Fruit fly (Drosophila melanogaster) whole organism, prepupa: Measurements from ENCODE around the gene CG5618.

Experiments used
- Blimp-1 ChIP-seq: fragments of 200-800 bp; sonication (Bioruptor generic); optimal IDR thresholded peaks from 3 replicates; lab custom pipeline; 2017; ENCODE audit warnings: missing biosample characterization, missing genetic modification characterization, mild to moderate bottlenecking, moderate library complexity, missing genetic modification reagents
- CG10631 ChIP-seq: fragments of 200-800 bp; sonication (Bioruptor generic); optimal IDR thresholded peaks from 2 replicates; lab custom pipeline; 2016; ENCODE audit warnings: missing biosample characterization, missing genetic modification characterization
- CG11762 ChIP-seq: fragments of 200-800 bp; sonication (Bioruptor generic); optimal IDR thresholded peaks from 3 replicates; lab custom pipeline; 2016; ENCODE audit warnings: missing biosample characterization, missing genetic modification characterization; ENCODE audit not compliant: insufficient read depth
- CG11902 ChIP-seq: fragments of 200-800 bp; sonication (Bioruptor generic); optimal IDR thresholded peaks from 3 replicates; lab custom pipeline; 2016; ENCODE audit warnings: missing biosample characterization, missing genetic modification characterization
- CG16779 ChIP-seq: fragments of 200-800 bp; sonication (Bioruptor generic); optimal IDR thresholded peaks from 3 replicates; lab custom pipeline; 2017; ENCODE audit warnings: missing biosample characterization, mild to moderate bottlenecking, missing genetic modification characterization
- CG3032 ChIP-seq: fragments of 200-800 bp; optimal IDR thresholded peaks from 2 replicates; lab custom pipeline; 2019; ENCODE audit warnings: missing biosample characterization, mild to moderate bottlenecking, missing genetic modification characterization, moderate library complexity
- CG31627 ChIP-seq: fragments of 200-800 bp; sonication (Bioruptor generic); optimal IDR thresholded peaks from 3 replicates; lab custom pipeline; 2016; ENCODE audit warnings: missing biosample characterization, missing genetic modification characterization
- CG34406 ChIP-seq: fragments of 200-800 bp; sonication (Bioruptor generic); optimal IDR thresholded peaks from 3 replicates; lab custom pipeline; 2016; ENCODE audit warnings: missing biosample characterization, missing genetic modification characterization
- CG4318 ChIP-seq: fragments of 200-800 bp; sonication (Bioruptor generic); optimal IDR thresholded peaks from 3 replicates; lab custom pipeline; 2017; ENCODE audit warnings: missing biosample characterization, mild to moderate bottlenecking, missing genetic modification characterization
- CG6163 ChIP-seq: fragments of 200-800 bp; sonication (Bioruptor generic); IDR thresholded peaks from 3 replicates; pipeline ENCODE4 v1.3.6; 2022; ENCODE audit warnings: missing biosample characterization, missing genetic modification characterization
- CG6276 ChIP-seq: fragments of 200-800 bp; sonication (Bioruptor generic); optimal IDR thresholded peaks from 2 replicates; lab custom pipeline; 2017; ENCODE audit warnings: missing biosample characterization, mild to moderate bottlenecking, missing genetic modification characterization
- CG6854 ChIP-seq: fragments of 200-800 bp; sonication (Bioruptor generic); optimal IDR thresholded peaks from 2 replicates; lab custom pipeline; 2017; ENCODE audit warnings: missing biosample characterization, mild to moderate bottlenecking, missing genetic modification characterization
- CG7368 ChIP-seq: fragments of 200-800 bp; sonication (Bioruptor generic); optimal IDR thresholded peaks from 3 replicates; lab custom pipeline; 2016; ENCODE audit warnings: missing biosample characterization, missing genetic modification characterization
- CG8119 ChIP-seq: fragments of 200-800 bp; sonication (Bioruptor generic); IDR thresholded peaks from 3 replicates; pipeline ENCODE4 v1.3.6; 2022; ENCODE audit warnings: missing biosample characterization, missing genetic modification characterization
- CG9139 ChIP-seq: fragments of 200-800 bp; sonication (Bioruptor generic); optimal IDR thresholded peaks from 3 replicates; lab custom pipeline; 2017; ENCODE audit warnings: missing biosample characterization, mild to moderate bottlenecking, missing genetic modification characterization
- Eip75B ChIP-seq: fragments of 200-800 bp; sonication (Bioruptor generic); optimal IDR thresholded peaks from 3 replicates; lab custom pipeline; 2016; ENCODE audit warnings: missing biosample characterization, missing genetic modification characterization
- Eip78C ChIP-seq: fragments of 200-800 bp; sonication (Bioruptor generic); peaks from one replicate; lab custom pipeline; 2016; ENCODE audit warnings: missing biosample characterization, missing genetic modification characterization
- Eip93F ChIP-seq: fragments of 200-800 bp; sonication (Bioruptor generic); optimal IDR thresholded peaks from 2 replicates; lab custom pipeline; 2016; ENCODE audit warnings: missing biosample characterization, mild to moderate bottlenecking, missing genetic modification characterization
- Ets21C ChIP-seq: fragments of 200-800 bp; sonication (Bioruptor generic); optimal IDR thresholded peaks from 3 replicates; lab custom pipeline; 2016; ENCODE audit warnings: missing biosample characterization, missing genetic modification characterization
- Ets96B ChIP-seq: fragments of 200-800 bp; optimal IDR thresholded peaks from 2 replicates; lab custom pipeline; 2019; ENCODE audit warnings: missing biosample characterization, mild to moderate bottlenecking, missing genetic modification characterization, moderate library complexity
- Gug ChIP-seq: fragments of 200-800 bp; sonication (Bioruptor generic); IDR thresholded peaks from 2 replicates; pipeline ENCODE4 v1.3.6; 2022; ENCODE audit warnings: missing biosample characterization, missing genetic modification characterization
- Hr38 ChIP-seq: sonication (Bioruptor generic); optimal IDR thresholded peaks from 2 replicates; lab custom pipeline; 2016; ENCODE audit warnings: missing biosample characterization, missing genetic modification characterization
- Hr4 ChIP-seq: fragments of 200-800 bp; sonication (Bioruptor generic); optimal IDR thresholded peaks from 3 replicates; lab custom pipeline; 2016; ENCODE audit warnings: missing biosample characterization, missing genetic modification characterization
- Lpt ChIP-seq: fragments of 200-800 bp; sonication (Bioruptor generic); optimal IDR thresholded peaks from 3 replicates; lab custom pipeline; 2016; ENCODE audit warnings: missing biosample characterization, missing genetic modification characterization
- Met ChIP-seq: fragments of 200-800 bp; sonication (Bioruptor generic); optimal IDR thresholded peaks from 3 replicates; lab custom pipeline; 2016; ENCODE audit warnings: missing biosample characterization, missing genetic modification characterization
- Smox ChIP-seq: fragments of 200-800 bp; sonication (Bioruptor generic); optimal IDR thresholded peaks from 3 replicates; lab custom pipeline; 2016; ENCODE audit warnings: missing biosample characterization, missing genetic modification characterization
- Sox102F ChIP-seq: fragments of 200-800 bp; sonication (Bioruptor generic); optimal IDR thresholded peaks from 2 replicates; lab custom pipeline; 2016; ENCODE audit warnings: missing biosample characterization, mild to moderate bottlenecking, missing genetic modification characterization
- Sox14 ChIP-seq: fragments of 200-800 bp; sonication (Bioruptor generic); optimal IDR thresholded peaks from 3 replicates; lab custom pipeline; 2016; ENCODE audit warnings: missing biosample characterization, missing genetic modification characterization
- Sox15 ChIP-seq: fragments of 200-800 bp; sonication (Bioruptor generic); optimal IDR thresholded peaks from 3 replicates; lab custom pipeline; 2016; ENCODE audit warnings: missing biosample characterization, missing genetic modification characterization
- acj6 ChIP-seq: fragments of 200-800 bp; sonication (Bioruptor generic); optimal IDR thresholded peaks from 3 replicates; lab custom pipeline; 2016; ENCODE audit warnings: missing biosample characterization, missing genetic modification characterization
- cyc ChIP-seq: fragments of 200-800 bp; sonication (Bioruptor generic); optimal IDR thresholded peaks from 3 replicates; lab custom pipeline; 2016; ENCODE audit warnings: missing biosample characterization, missing genetic modification characterization
- dac ChIP-seq: fragments of 200-800 bp; sonication (Bioruptor generic); optimal IDR thresholded peaks from 2 replicates; lab custom pipeline; 2017; ENCODE audit warnings: missing biosample characterization, mild to moderate bottlenecking, missing genetic modification characterization
- dsx ChIP-seq: fragments of 200-800 bp; optimal IDR thresholded peaks from 3 replicates; lab custom pipeline; 2019; ENCODE audit warnings: missing biosample characterization, mild to moderate bottlenecking, missing genetic modification characterization, moderate library complexity; ENCODE audit not compliant: poor library complexity, severe bottlenecking
- eg ChIP-seq: fragments of 200-800 bp; sonication (Bioruptor generic); IDR thresholded peaks from 3 replicates; pipeline ENCODE4 v1.3.6; 2022; ENCODE audit warnings: missing biosample characterization, missing genetic modification characterization
- esn ChIP-seq: fragments of 200-800 bp; sonication (Bioruptor generic); optimal IDR thresholded peaks from 2 replicates; lab custom pipeline; 2016; ENCODE audit warnings: missing biosample characterization, mild to moderate bottlenecking, missing genetic modification characterization, moderate library complexity
- fd59A ChIP-seq: fragments of 200-800 bp; sonication (Bioruptor generic); optimal IDR thresholded peaks from 2 replicates; lab custom pipeline; 2017; ENCODE audit warnings: missing biosample characterization, mild to moderate bottlenecking, missing genetic modification characterization, missing genetic modification reagents
- fd85E ChIP-seq: fragments of 200-800 bp; sonication (Bioruptor generic); optimal IDR thresholded peaks from 3 replicates; lab custom pipeline; 2016; ENCODE audit warnings: missing biosample characterization, missing genetic modification characterization
- lz ChIP-seq: fragments of 200-800 bp; sonication (Bioruptor generic); optimal IDR thresholded peaks from 3 replicates; lab custom pipeline; 2016; ENCODE audit warnings: missing biosample characterization, missing genetic modification characterization
- pdm3 ChIP-seq: fragments of 200-800 bp; sonication (Bioruptor generic); optimal IDR thresholded peaks from 3 replicates; lab custom pipeline; 2016; ENCODE audit warnings: missing biosample characterization, missing genetic modification characterization
- salr ChIP-seq, 2 experiments: fragments of 200-800 bp; sonication (Bioruptor generic); optimal IDR thresholded peaks; 3 replicates each; lab custom pipeline; 2016 to 2018; ENCODE audit warnings: missing biosample characterization in 2 of 2, missing genetic modification characterization in 2 of 2, mild to moderate bottlenecking in 1 of 2
- svp ChIP-seq: fragments of 200-800 bp; sonication (Bioruptor generic); peaks from one replicate; lab custom pipeline; 2016; ENCODE audit warnings: missing biosample characterization, missing genetic modification characterization
- topi ChIP-seq: fragments of 200-800 bp; sonication (Bioruptor generic); optimal IDR thresholded peaks from 3 replicates; lab custom pipeline; 2016; ENCODE audit warnings: missing biosample characterization, missing genetic modification characterization

The CG5618 gene

dm6 chr3L:20347762-20348580, 5.3 kb upstream of the CG5618 start, which contains the start of the genes Rbbp5 and eRF1 (continued):
- TF ChIP-seq dsx (GFP tag; lab: Kevin White, UChicago) (peak; percentile 51), Ets21C (GFP tag; lab: Kevin White, UChicago) (peak; percentile 60), CG6854 (GFP tag; lab: Kevin White, UChicago) (peak; percentile 63), Sox102F (GFP tag; lab: Kevin White, UChicago) (peak; percentile 69), topi (peak; percentile 58), Hr38 (no peak), Smox (GFP tag; lab: Kevin White, UChicago) (peak; percentile 71), CG7368 (GFP tag; lab: Kevin White, UChicago) (peak; percentile 39), Lpt (GFP tag; lab: Kevin White, UChicago) (peak; percentile 4), Ets96B (tag; lab: Kevin White, UChicago) (peak; percentile 53), Met (GFP tag; lab: Kevin White, UChicago) (peak; percentile 66), Eip78C (peak; percentile 70), CG11902 (GFP tag; lab: Kevin White, UChicago) (peak; percentile 60), svp (peak; percentile 82), CG6276 (GFP tag; lab: Kevin White, UChicago) (peak; percentile 24), fd85E (GFP tag; lab: Kevin White, UChicago) (no peak), pdm3 (no peak), lz (GFP tag; lab: Kevin White, UChicago) (peak; percentile 66), dac (GFP tag; lab: Kevin White, UChicago) (no peak), CG11762 (GFP tag; lab: Kevin White, UChicago) (peak; percentile 23), Eip75B (GFP tag; lab: Kevin White, UChicago) (peak; percentile 33), fd59A (GFP tag; lab: Kevin White, UChicago) (no peak), cyc (GFP tag; lab: Kevin White, UChicago) (peak; percentile 72), Sox15 (GFP tag; lab: Kevin White, UChicago) (peak; percentile 51), CG6163 (GFP tag; lab: Robert Waterston, UW) (no peak), CG3032 (tag; lab: Kevin White, UChicago) (peak; percentile 76), CG31627 (GFP tag; lab: Kevin White, UChicago) (peak; percentile 72), CG4318 (GFP tag; lab: Kevin White, UChicago) (no peak), CG8119 (GFP tag; lab: Robert Waterston, UW) (no peak), Eip93F (GFP tag; lab: Kevin White, UChicago) (peak; percentile 24), CG34406 (GFP tag; lab: Kevin White, UChicago) (peak; percentile 31)
- TF ChIP-seq, all 60 proteins: peak for 41

- no peak for TF ChIP-seq Gug (GFP tag; lab: Robert Waterston, UW)
- TF ChIP-seq acj6 (GFP tag; lab: Kevin White, UChicago), result no peak
- peak; percentile 35 for TF ChIP-seq Eip78C
- TF ChIP-seq CG11762 (GFP tag; lab: Kevin White, UChicago), result no peak
- TF ChIP-seq Sox15 (GFP tag; lab: Kevin White, UChicago), result no peak
Measured at dm6 chr3L:20348581-20349093, 4.6 kb upstream of the CG5618 start.

- TF ChIP-seq CG6854 (GFP tag; lab: Kevin White, UChicago) (no peak), Blimp-1 (GFP tag; lab: Kevin White, UChicago) (no peak), salr (GFP tag; optimal IDR thresholded peaks at IDR 0.05; lab: Kevin White, UChicago) (no peak), Eip93F (GFP tag; lab: Kevin White, UChicago) (no peak), cyc (GFP tag; lab: Kevin White, UChicago) (no peak), Gug (GFP tag; lab: Robert Waterston, UW) (no peak), lz (GFP tag; lab: Kevin White, UChicago) (no peak), Ets21C (GFP tag; lab: Kevin White, UChicago) (no peak), fd85E (GFP tag; lab: Kevin White, UChicago) (no peak), CG9139 (GFP tag; lab: Kevin White, UChicago) (no peak), CG10631 (GFP tag; lab: Kevin White, UChicago) (no peak), CG6276 (GFP tag; lab: Kevin White, UChicago) (no peak), Sox102F (GFP tag; lab: Kevin White, UChicago) (no peak), Hr38 (no peak), Sox14 (GFP tag; lab: Kevin White, UChicago) (peak; percentile 87), Smox (GFP tag; lab: Kevin White, UChicago) (no peak), dsx (GFP tag; lab: Kevin White, UChicago) (no peak), CG4318 (GFP tag; lab: Kevin White, UChicago) (no peak), CG16779 (tag; lab: Kevin White, UChicago) (no peak), Lpt (GFP tag; lab: Kevin White, UChicago) (no peak), Sox15 (GFP tag; lab: Kevin White, UChicago) (no peak), fd59A (GFP tag; lab: Kevin White, UChicago) (no peak), esn (no peak), Hr4 (GFP tag; lab: Kevin White, UChicago) (no peak), eg (GFP tag; lab: Robert Waterston, UW) (no peak)
Measured at dm6 chr3L:20349333-20349924, 3.8 kb upstream of the CG5618 start.
